Fruit fly (Drosophila melanogaster) whole organism, embryonic: ENCODE results near the gene ZnT77C.

Source experiments
- Asciz ChIP-seq: fragments of 200-800 bp; sonication (Bioruptor generic); optimal IDR thresholded peaks from 2 replicates; lab custom pipeline; 2017; ENCODE audit warnings: missing biosample characterization, mild to moderate bottlenecking, missing genetic modification characterization, missing genetic modification reagents
- Bgb ChIP-seq: fragments of 200-800 bp; sonication (Bioruptor generic); IDR thresholded peaks from 2 replicates; pipeline ENCODE4 v1.3.6; 2022; ENCODE audit warnings: missing biosample characterization, missing genetic modification characterization; ENCODE audit not compliant: partially characterized antibody
- CG11696 ChIP-seq: fragments of 200-800 bp; sonication (Bioruptor generic); IDR thresholded peaks from 2 replicates; pipeline ENCODE4 v1.3.6; 2022; ENCODE audit warnings: missing biosample characterization, missing genetic modification characterization
- CG13287 ChIP-seq: fragments of 200-800 bp; sonication (Bioruptor generic); IDR thresholded peaks from 2 replicates; pipeline ENCODE4 v1.3.6; 2022; ENCODE audit warnings: missing biosample characterization, missing genetic modification characterization; ENCODE audit not compliant: partially characterized antibody
- CG17612 ChIP-seq: fragments of 200-800 bp; sonication (Bioruptor generic); IDR thresholded peaks from 2 replicates; pipeline ENCODE4 v1.3.6; 2022; ENCODE audit warnings: missing biosample characterization, missing genetic modification characterization
- CG18262 ChIP-seq: fragments of 200-800 bp; optimal IDR thresholded peaks from 3 replicates; lab custom pipeline; 2019; ENCODE audit warnings: missing biosample characterization, mild to moderate bottlenecking, missing genetic modification characterization, moderate library complexity
- CG9817 ChIP-seq: fragments of 200-800 bp; sonication (Bioruptor generic); optimal IDR thresholded peaks from 2 replicates; lab custom pipeline; 2018; ENCODE audit warnings: missing biosample characterization, mild to moderate bottlenecking, missing genetic modification characterization, moderate library complexity
- E2f2 ChIP-seq: fragments of 200-800 bp; sonication (Bioruptor generic); IDR thresholded peaks from 2 replicates; pipeline ENCODE4 v1.3.6; 2022; ENCODE audit warnings: missing biosample characterization, missing genetic modification characterization
- Hr39 ChIP-seq: fragments of >200 bp; optimal IDR thresholded peaks from 2 replicates; lab custom pipeline; 2017
- Hsf ChIP-seq: fragments of 200-800 bp; sonication (Bioruptor generic); optimal IDR thresholded peaks from 3 replicates; lab custom pipeline; 2016; ENCODE audit warnings: missing biosample characterization, missing genetic modification characterization
- NK7.1 ChIP-seq: fragments of 200-800 bp; sonication (Bioruptor generic); optimal IDR thresholded peaks from 3 replicates; lab custom pipeline; 2016; ENCODE audit warnings: missing biosample characterization, missing genetic modification characterization
- Sry-δ ChIP-seq: fragments of 200-800 bp; sonication (Bioruptor generic); optimal IDR thresholded peaks from 2 replicates; lab custom pipeline; 2016; ENCODE audit warnings: missing biosample characterization, missing genetic modification characterization
- dan ChIP-seq: fragments of 200-800 bp; sonication (Bioruptor generic); IDR thresholded peaks from 2 replicates; pipeline ENCODE4 v1.3.6; 2022; ENCODE audit warnings: missing biosample characterization, missing genetic modification characterization
- dmrt99B ChIP-seq: fragments of 200-800 bp; sonication (Bioruptor generic); optimal IDR thresholded peaks from 2 replicates; lab custom pipeline; 2018; ENCODE audit warnings: missing biosample characterization, mild to moderate bottlenecking, missing genetic modification characterization, moderate library complexity
- fd3F ChIP-seq: fragments of 200-800 bp; sonication (Bioruptor generic); optimal IDR thresholded peaks from 2 replicates; lab custom pipeline; 2018; ENCODE audit warnings: missing biosample characterization, mild to moderate bottlenecking, missing genetic modification characterization, moderate library complexity
- fd96Cb ChIP-seq: fragments of 200-800 bp; sonication (Bioruptor generic); optimal IDR thresholded peaks from 2 replicates; lab custom pipeline; 2018; ENCODE audit warnings: missing biosample characterization, mild to moderate bottlenecking, missing genetic modification characterization, moderate library complexity
- hth ChIP-seq: fragments of >200 bp; optimal IDR thresholded peaks from 2 replicates; lab custom pipeline; 2017; ENCODE audit warnings: inconsistent platforms
- onecut ChIP-seq: fragments of 200-800 bp; sonication (Bioruptor generic); IDR thresholded peaks from 2 replicates; pipeline ENCODE4 v1.3.6; 2022; ENCODE audit warnings: missing biosample characterization, missing genetic modification characterization

The ZnT77C gene

DNA sequence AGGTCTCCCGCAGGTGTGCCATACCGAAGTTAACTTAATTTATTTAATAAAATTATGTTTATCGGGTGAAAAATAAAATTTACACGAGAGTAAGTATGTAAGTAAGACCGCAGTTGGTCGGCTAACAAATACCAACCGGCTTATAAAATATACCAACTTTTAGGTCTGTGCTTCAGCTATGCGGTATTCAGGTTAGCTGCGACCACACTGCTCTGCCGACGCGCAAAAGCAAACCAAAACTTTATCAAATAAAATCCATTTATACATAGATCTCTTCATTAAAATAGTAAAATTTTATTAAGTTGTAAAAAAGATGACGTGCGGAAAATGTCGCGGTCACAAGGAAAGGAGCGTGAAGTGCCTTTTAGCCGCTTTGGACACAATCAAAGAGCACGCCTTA, 58.7 kb downstream of the ZnT77C start, which contains the start of the genes mRpL15 and CtIP (continued):
- TF ChIP-seq fd3F (GFP tag; lab: Kevin White, UChicago), result no peak
- no peak for TF ChIP-seq Hsf (GFP tag; lab: Kevin White, UChicago)
- no peak for TF ChIP-seq dan (GFP tag; lab: Robert Waterston, UW)
- TF ChIP-seq CG13287, result peak; percentile 51; the same call in 1 of the 2 replicates
- TF ChIP-seq Sry-δ (GFP tag; lab: Kevin White, UChicago), result peak; percentile 39
- no peak for TF ChIP-seq CG18262 (tag; lab: Kevin White, UChicago)
- no peak for TF ChIP-seq Hr39 (lab: Kevin White, UChicago)
- TF ChIP-seq CG9817, result no peak
- no peak for TF ChIP-seq onecut (GFP tag; lab: Robert Waterston, UW)
- TF ChIP-seq dmrt99B, result no peak
- no peak for TF ChIP-seq CG11696 (GFP tag; lab: Robert Waterston, UW)
- peak; percentile 68 for TF ChIP-seq E2f2 (GFP tag; lab: Robert Waterston, UW)
- TF ChIP-seq hth (lab: Kevin White, UChicago), result no peak
- no peak for TF ChIP-seq Asciz (GFP tag; lab: Kevin White, UChicago)
- TF ChIP-seq fd96Cb (tag; lab: Kevin White, UChicago), result no peak
- TF ChIP-seq NK7.1 (GFP tag; lab: Kevin White, UChicago), result no peak
- TF ChIP-seq CG17612 (GFP tag; lab: Robert Waterston, UW), result no peak
- peak; percentile 39; the same call in 1 of the 2 replicates for TF ChIP-seq Bgb (GFP tag; lab: Robert Waterston, UW)
- TF ChIP-seq, all 482 proteins: peak for 39
